Worm (Caenorhabditis elegans) whole organism, L1 larva: Measurements from ENCODE around the gene tpra-1.

Source experiments
- Y116A8C.19 ChIP-seq: sonication (generic microtip); optimal IDR thresholded peaks from 2 replicates; lab custom pipeline; 2016; ENCODE audit warnings: missing compliant biosample characterization, missing genetic modification characterization, borderline replicate concordance
- ama-1 ChIP-seq: fragments of 150-350 bp; optimal IDR thresholded peaks from 2 replicates; lab custom pipeline; 2014
- ceh-82 ChIP-seq, 3 experiments: fragments of 150-350 bp in 1 of 3; sonication (generic microtip) in 2 of 3; optimal IDR thresholded peaks; 2 replicates each; lab custom pipeline; 2014 to 2017; ENCODE audit warnings: missing biosample characterization in 3 of 3, missing genetic modification characterization in 3 of 3
- elt-2 ChIP-seq: sonication (generic microtip); optimal IDR thresholded peaks from 2 replicates; lab custom pipeline; 2016; ENCODE audit warnings: missing genetic modification characterization, mild to moderate bottlenecking, inconsistent platforms, missing compliant biosample characterization, missing genetic modification reagents
- fos-1 ChIP-seq: fragments of 150-350 bp; optimal IDR thresholded peaks from 2 replicates; lab custom pipeline; 2014; ENCODE audit warnings: missing biosample characterization, missing genetic modification characterization
- jun-1 ChIP-seq: fragments of 150-350 bp; optimal IDR thresholded peaks from 2 replicates; lab custom pipeline; 2014; ENCODE audit warnings: missing biosample characterization, missing genetic modification reagents, missing genetic modification characterization
- unc-130 ChIP-seq: fragments of 150-350 bp; optimal IDR thresholded peaks from 2 replicates; lab custom pipeline; 2017; ENCODE audit warnings: missing biosample characterization, missing genetic modification characterization, inconsistent platforms

ce11 chrIV:9002636-9003035, 46.3 kb downstream of the tpra-1 start, which contains the start of gene C53D6.8:
- TF ChIP-seq fos-1 (tag; lab: Kevin White, UChicago) (no peak), elt-2 (tag; lab: Kevin White, UChicago) (no peak), jun-1 (tag; lab: Kevin White, UChicago) (no peak), ama-1 (lab: Kevin White, UChicago) (no peak), unc-130 (tag; lab: Kevin White, UChicago) (no peak), Y116A8C.19 (no peak), ceh-82 (tag; optimal IDR thresholded peaks at IDR 0.05; lab: Kevin White, UChicago) (no peak)
